Worm (Caenorhabditis elegans): Measurements from ENCODE around the gene snpc-1.1.

Gene snpc-1.1

ce11 chrII:7819359-7819758 is 38.3 kb upstream of the snpc-1.1 start:
- no peak for TF ChIP-seq unc-55 (GFP tag; optimal IDR thresholded peaks at IDR 0.05)
- no peak for TF ChIP-seq dve-1 (tag; optimal IDR thresholded peaks at IDR 0.05)
- no peak for TF ChIP-seq eyg-1 (tag; optimal IDR thresholded peaks at IDR 0.05)
- TF ChIP-seq K09A11.1 (tag; optimal IDR thresholded peaks at IDR 0.05; ENCODE audit: insufficient read depth) = no peak
- no peak for TF ChIP-seq pat-9 (tag; optimal IDR thresholded peaks at IDR 0.05)
- TF ChIP-seq elt-2 (tag; optimal IDR thresholded peaks at IDR 0.05) = peak; percentile 91

ce11 chrII:7817580-7817979 is 36.5 kb upstream of the snpc-1.1 start:
- TF ChIP-seq ceh-9 (tag; optimal IDR thresholded peaks at IDR 0.05) = no peak
- TF ChIP-seq elt-2 (tag; optimal IDR thresholded peaks at IDR 0.05) = peak; percentile 19
- TF ChIP-seq unc-42 (tag; optimal IDR thresholded peaks at IDR 0.05) = peak; percentile 68

- TF ChIP-seq ceh-18 (tag; optimal IDR thresholded peaks at IDR 0.05) (no peak), nhr-11 (tag; optimal IDR thresholded peaks at IDR 0.05) (no peak), unc-42 (tag; optimal IDR thresholded peaks at IDR 0.05) (peak; percentile 38), tbx-7 (tag; optimal IDR thresholded peaks at IDR 0.05) (no peak), ets-4 (tag; optimal IDR thresholded peaks at IDR 0.05) (no peak)
These were observed 35.2 kb upstream of the snpc-1.1 start, which contains the start of gene cki-2 for ce11 chrII:7816163-7816776. Gene cki-2 (plus strand): TSS chrII:7816499.

ce11 chrII:7815406-7815805 is 34.3 kb upstream of the snpc-1.1 start:
- no peak for TF ChIP-seq ceh-45 (GFP tag; IDR thresholded peaks at IDR 0.05)
- no peak for TF ChIP-seq npax-4 (tag; optimal IDR thresholded peaks at IDR 0.05)
- peak; percentile 15 for TF ChIP-seq unc-55 (GFP tag; optimal IDR thresholded peaks at IDR 0.05)
- TF ChIP-seq ceh-9 (tag; optimal IDR thresholded peaks at IDR 0.05) = no peak
- no peak for TF ChIP-seq unc-42 (tag; optimal IDR thresholded peaks at IDR 0.05)
- peak; percentile 23 for TF ChIP-seq ceh-31 (tag; optimal IDR thresholded peaks at IDR 0.05)
- TF ChIP-seq Y22D7AL.16 (tag; optimal IDR thresholded peaks at IDR 0.05) = no peak
- TF ChIP-seq ttx-3 (tag; optimal IDR thresholded peaks at IDR 0.05) = no peak

- TF ChIP-seq ceh-19 (GFP tag; optimal IDR thresholded peaks at IDR 0.05) (no peak), ets-4 (tag; optimal IDR thresholded peaks at IDR 0.05) (no peak), che-1 (tag; optimal IDR thresholded peaks at IDR 0.05) (no peak), ztf-16 (tag; optimal IDR thresholded peaks at IDR 0.05) (no peak), lin-11 (tag; optimal IDR thresholded peaks at IDR 0.05) (no peak), ama-1 (optimal IDR thresholded peaks at IDR 0.05) (no peak)
These were observed 33.8 kb upstream of the snpc-1.1 start for ce11 chrII:7814915-7815314.

ce11 chrII:7814215-7814614 is 33.1 kb upstream of the snpc-1.1 start:
- TF ChIP-seq unc-55 (GFP tag; optimal IDR thresholded peaks at IDR 0.05) (peak; percentile 74), pha-2 (tag; optimal IDR thresholded peaks at IDR 0.05) (peak; percentile 11), ceh-14 (tag; optimal IDR thresholded peaks at IDR 0.05) (peak; percentile 69), tbx-2 (tag; optimal IDR thresholded peaks at IDR 0.05) (peak; percentile 20), unc-42 (tag; optimal IDR thresholded peaks at IDR 0.05) (peak; percentile 42), ceh-31 (tag; optimal IDR thresholded peaks at IDR 0.05) (peak; percentile 46), ets-4 (tag; optimal IDR thresholded peaks at IDR 0.05) (no peak), zip-5 (tag; optimal IDR thresholded peaks at IDR 0.05) (no peak), nfya-1 (tag; optimal IDR thresholded peaks at IDR 0.05) (peak; percentile 23)

ce11 chrII:7813645-7814044 is 32.5 kb upstream of the snpc-1.1 start:
- no peak for TF ChIP-seq ceh-45 (GFP tag; IDR thresholded peaks at IDR 0.05)
- no peak for TF ChIP-seq lim-6 (tag; optimal IDR thresholded peaks at IDR 0.05)
- TF ChIP-seq ceh-24 (tag; optimal IDR thresholded peaks at IDR 0.05) = no peak

All from whole organism, late embryonic.